Worm (Caenorhabditis elegans) whole organism, young adult: ENCODE data around the gene F02D10.2.
A peak's percentile ranks its signal among the peaks of the same experiment; 100 is the strongest.

Source experiments
- B0035.1 ChIP-seq: sonication (generic microtip); optimal IDR thresholded peaks from 2 replicates; lab custom pipeline; 2016; ENCODE audit warnings: missing genetic modification characterization, mild to moderate bottlenecking, missing compliant biosample characterization, missing genotype, missing genetic modification reagents
- B0261.1 ChIP-seq: sonication (generic microtip); optimal IDR thresholded peaks from 2 replicates; lab custom pipeline; 2016; ENCODE audit warnings: mild to moderate bottlenecking, missing genetic modification characterization, moderate library complexity, missing compliant biosample characterization
- D2030.7 ChIP-seq: fragments of 200-800 bp; sonication (Bioruptor generic); IDR thresholded peaks from 2 replicates; pipeline ENCODE4 v1.3.6; 2022; ENCODE audit warnings: missing genetic modification reagents, missing genetic modification characterization, missing compliant biosample characterization
- F23B12.7 ChIP-seq: sonication (generic microtip); optimal IDR thresholded peaks from 2 replicates; lab custom pipeline; 2017; ENCODE audit warnings: missing genetic modification characterization, mild to moderate bottlenecking, missing compliant biosample characterization, antibody characterized with exemption, moderate library complexity; ENCODE audit not compliant: insufficient read depth
- F57A8.1 ChIP-seq: fragments of 200-800 bp; sonication (Bioruptor generic); optimal IDR thresholded peaks from 2 replicates; lab custom pipeline; 2018; ENCODE audit warnings: mild to moderate bottlenecking, missing genetic modification characterization, moderate library complexity, missing compliant biosample characterization
- T07F8.4 ChIP-seq: sonication (generic microtip); optimal IDR thresholded peaks from 2 replicates; lab custom pipeline; 2016; ENCODE audit warnings: mild to moderate bottlenecking, missing genetic modification characterization, moderate library complexity, missing compliant biosample characterization
- Y53G8AR.9 ChIP-seq: fragments of 200-800 bp; sonication (Bioruptor generic); conservative IDR thresholded peaks from 2 replicates; pipeline ENCODE4 v1.3.6; 2022; ENCODE audit warnings: missing genetic modification reagents, missing genetic modification characterization, missing compliant biosample characterization
- Y56A3A.18 ChIP-seq: fragments of 200-800 bp; sonication (Bioruptor generic); IDR thresholded peaks from 2 replicates; pipeline ENCODE4 v1.3.6; 2022; ENCODE audit warnings: missing genetic modification reagents, missing genetic modification characterization, missing compliant biosample characterization
- ZK185.1 ChIP-seq: sonication (generic microtip); optimal IDR thresholded peaks from 2 replicates; lab custom pipeline; 2016; ENCODE audit warnings: mild to moderate bottlenecking, missing genetic modification characterization, missing compliant biosample characterization; ENCODE audit not compliant: poor library complexity, severe bottlenecking
- ama-1 ChIP-seq, 3 experiments: fragments of 150-350 bp in 1 of 3; sonication (generic microtip) in 2 of 3; optimal IDR thresholded peaks; 2 replicates each; lab custom pipeline; 2014 to 2018; ENCODE audit warnings: missing biosample characterization in 2 of 3, missing genetic modification characterization in 2 of 3, missing genetic modification reagents in 2 of 3
- aptf-2 ChIP-seq: fragments of 200-800 bp; sonication (Bioruptor generic); conservative IDR thresholded peaks from 2 replicates; pipeline ENCODE4 v1.3.6; 2022; ENCODE audit warnings: missing genetic modification reagents, missing genetic modification characterization, missing compliant biosample characterization
- aptf-3 ChIP-seq: fragments of 200-800 bp; sonication (Bioruptor generic); IDR thresholded peaks from 2 replicates; pipeline ENCODE4 v1.3.6; 2022; ENCODE audit warnings: missing genetic modification characterization, missing compliant biosample characterization
- atf-7 ChIP-seq: sonication (generic microtip); optimal IDR thresholded peaks from 2 replicates; lab custom pipeline; 2017; ENCODE audit warnings: mild to moderate bottlenecking, missing genetic modification characterization, missing compliant biosample characterization
- attf-3 ChIP-seq: fragments of 200-800 bp; sonication (Bioruptor generic); conservative IDR thresholded peaks from 2 replicates; pipeline ENCODE4 v1.3.6; 2022; ENCODE audit warnings: missing genetic modification reagents, missing genetic modification characterization, missing compliant biosample characterization
- bed-1 ChIP-seq: fragments of 200-800 bp; sonication (Bioruptor generic); IDR thresholded peaks from 2 replicates; pipeline ENCODE4 v1.3.6; 2022; ENCODE audit warnings: missing genetic modification reagents, missing genetic modification characterization, missing compliant biosample characterization
- ceh-100 ChIP-seq: fragments of 200-800 bp; sonication (Bioruptor generic); IDR thresholded peaks from 2 replicates; pipeline ENCODE4 v1.3.6; 2022; ENCODE audit warnings: missing genetic modification reagents, missing genetic modification characterization, missing compliant biosample characterization
- ceh-58 ChIP-seq: fragments of 200-800 bp; sonication (Bioruptor generic); IDR thresholded peaks from 2 replicates; pipeline ENCODE4 v1.3.6; 2022; ENCODE audit warnings: missing genetic modification characterization, missing compliant biosample characterization
- chd-7 ChIP-seq: sonication (generic microtip); optimal IDR thresholded peaks from 2 replicates; lab custom pipeline; 2016; ENCODE audit warnings: mild to moderate bottlenecking, missing genetic modification characterization, moderate library complexity, missing compliant biosample characterization
- dox-1 ChIP-seq: fragments of 200-800 bp; sonication (Bioruptor generic); IDR thresholded peaks from 2 replicates; pipeline ENCODE4 v1.3.6; 2022; ENCODE audit warnings: missing genetic modification reagents, missing genetic modification characterization, missing compliant biosample characterization
- dpff-1 ChIP-seq: sonication (generic microtip); optimal IDR thresholded peaks from 2 replicates; lab custom pipeline; 2017; ENCODE audit warnings: mild to moderate bottlenecking, missing genetic modification characterization, missing compliant biosample characterization
- ets-4 ChIP-seq: fragments of 200-800 bp; sonication (Bioruptor generic); optimal IDR thresholded peaks from 2 replicates; lab custom pipeline; 2018; ENCODE audit warnings: mild to moderate bottlenecking, missing genetic modification characterization, missing compliant biosample characterization
- fkh-3 ChIP-seq: sonication (generic microtip); optimal IDR thresholded peaks from 2 replicates; lab custom pipeline; 2016; ENCODE audit warnings: mild to moderate bottlenecking, missing genetic modification characterization, missing compliant biosample characterization
- him-1 ChIP-seq: sonication (generic microtip); optimal IDR thresholded peaks from 2 replicates; lab custom pipeline; 2016; ENCODE audit warnings: missing genotype, missing genetic modification reagents, missing genetic modification characterization, missing compliant biosample characterization
- hrde-1 ChIP-seq: sonication (generic microtip); optimal IDR thresholded peaks from 2 replicates; lab custom pipeline; 2016; ENCODE audit warnings: missing genetic modification characterization, mild to moderate bottlenecking, missing compliant biosample characterization, moderate library complexity, missing genotype, missing genetic modification reagents, borderline replicate concordance
- lag-1 ChIP-seq: fragments of 200-800 bp; sonication (Bioruptor generic); IDR thresholded peaks from 2 replicates; pipeline ENCODE4 v1.3.6; 2022; ENCODE audit warnings: missing genetic modification reagents, missing genetic modification characterization, missing compliant biosample characterization
- let-526 ChIP-seq: fragments of 200-800 bp; sonication (Bioruptor generic); IDR thresholded peaks from 2 replicates; pipeline ENCODE4 v1.3.6; 2022; ENCODE audit warnings: missing genetic modification reagents, missing genetic modification characterization, missing compliant biosample characterization
- lin-35 ChIP-seq, 3 experiments: fragments of 150-350 bp in 2 of 3; sonication (generic microtip) in 1 of 3; optimal IDR thresholded peaks; 2 replicates each; lab custom pipeline; 2014 to 2018; ENCODE audit warnings: missing biosample characterization in 3 of 3, missing genetic modification characterization in 3 of 3, missing genetic modification reagents in 3 of 3
- lin-54 ChIP-seq: fragments of 200-800 bp; sonication (Bioruptor generic); optimal IDR thresholded peaks from 2 replicates; lab custom pipeline; 2018; ENCODE audit warnings: mild to moderate bottlenecking, missing genetic modification characterization, missing compliant biosample characterization
- lsl-1 ChIP-seq: fragments of 200-800 bp; sonication (Bioruptor generic); optimal IDR thresholded peaks from 2 replicates; lab custom pipeline; 2018; ENCODE audit warnings: mild to moderate bottlenecking, missing genetic modification characterization, moderate library complexity, missing compliant biosample characterization
- lsy-27 ChIP-seq: sonication (generic microtip); optimal IDR thresholded peaks from 2 replicates; lab custom pipeline; 2017; ENCODE audit warnings: missing genetic modification characterization, mild to moderate bottlenecking, missing compliant biosample characterization, antibody characterized with exemption, missing genotype, borderline replicate concordance; ENCODE audit not compliant: insufficient read depth
- mel-28 ChIP-seq: sonication (generic microtip); optimal IDR thresholded peaks from 2 replicates; lab custom pipeline; 2016; ENCODE audit warnings: borderline replicate concordance, mild to moderate bottlenecking, missing genetic modification characterization, missing compliant biosample characterization
- nhr-80 ChIP-seq: sonication (generic microtip); optimal IDR thresholded peaks from 2 replicates; lab custom pipeline; 2016; ENCODE audit warnings: missing genetic modification characterization, missing compliant biosample characterization
- pha-4 ChIP-seq: fragments of 150-350 bp; sonication (generic microtip); optimal IDR thresholded peaks from 2 replicates; lab custom pipeline; 2014; ENCODE audit warnings: missing biosample characterization, missing genetic modification reagents, missing genetic modification characterization
- rcor-1 ChIP-seq: fragments of 200-800 bp; sonication (Bioruptor generic); IDR thresholded peaks from 2 replicates; pipeline ENCODE4 v1.3.6; 2022; ENCODE audit warnings: missing genetic modification reagents, missing genetic modification characterization, missing compliant biosample characterization
- rec-8 ChIP-seq, 2 experiments: sonication (generic microtip); optimal IDR thresholded peaks; 2 replicates each; lab custom pipeline; 2016; ENCODE audit warnings: mild to moderate bottlenecking in 2 of 2, missing genetic modification characterization in 2 of 2, missing genetic modification reagents in 2 of 2, missing genotype in 2 of 2, missing biosample characterization in 1 of 2, missing compliant biosample characterization in 1 of 2, moderate library complexity in 1 of 2
- snpc-4 ChIP-seq, 5 experiments: fragments of 150-350 bp in 1 of 5; sonication (generic microtip) in 4 of 5; optimal IDR thresholded peaks; 2 replicates each; lab custom pipeline; 2014 to 2018; ENCODE audit warnings: missing genetic modification characterization in 5 of 5, missing biosample characterization in 3 of 5, antibody characterized with exemption in 2 of 5, mild to moderate bottlenecking in 2 of 5, missing compliant biosample characterization in 2 of 5, missing genotype in 2 of 5, moderate library complexity in 2 of 5, missing genetic modification reagents in 1 of 5
- somi-1 ChIP-seq: fragments of 200-800 bp; sonication (Bioruptor generic); optimal IDR thresholded peaks from 2 replicates; lab custom pipeline; 2018; ENCODE audit warnings: mild to moderate bottlenecking, missing genetic modification characterization, missing compliant biosample characterization
- sptf-2 ChIP-seq: fragments of 200-800 bp; sonication (Bioruptor generic); optimal IDR thresholded peaks from 2 replicates; lab custom pipeline; 2018; ENCODE audit warnings: mild to moderate bottlenecking, missing genetic modification characterization, missing compliant biosample characterization
- tbx-9 ChIP-seq: sonication (generic microtip); optimal IDR thresholded peaks from 2 replicates; lab custom pipeline; 2016; ENCODE audit warnings: borderline replicate concordance, missing genetic modification characterization, inconsistent platforms, missing compliant biosample characterization
- tlf-1 ChIP-seq: fragments of 200-800 bp; sonication (Bioruptor generic); optimal IDR thresholded peaks from 2 replicates; lab custom pipeline; 2018; ENCODE audit warnings: mild to moderate bottlenecking, missing genetic modification characterization, missing compliant biosample characterization
- unc-62 ChIP-seq: fragments of 150-350 bp; optimal IDR thresholded peaks from 2 replicates; lab custom pipeline; 2014; ENCODE audit warnings: missing biosample characterization, missing genetic modification reagents, missing genetic modification characterization
- xnd-1 ChIP-seq: sonication (generic microtip); optimal IDR thresholded peaks from 2 replicates; lab custom pipeline; 2016; ENCODE audit warnings: missing genotype, missing genetic modification reagents, missing genetic modification characterization, missing compliant biosample characterization
- ztf-22 ChIP-seq: fragments of 200-800 bp; sonication (Bioruptor generic); optimal IDR thresholded peaks from 2 replicates; lab custom pipeline; 2018; ENCODE audit warnings: mild to moderate bottlenecking, missing genetic modification characterization, moderate library complexity, missing compliant biosample characterization
- ztf-26 ChIP-seq: sonication (generic microtip); optimal IDR thresholded peaks from 2 replicates; lab custom pipeline; 2017; ENCODE audit warnings: missing genetic modification characterization, missing compliant biosample characterization
- ztf-28 ChIP-seq: fragments of 200-800 bp; sonication (Bioruptor generic); IDR thresholded peaks from 2 replicates; pipeline ENCODE4 v1.3.6; 2022; ENCODE audit warnings: missing genetic modification reagents, missing genetic modification characterization, missing compliant biosample characterization
- ztf-3 ChIP-seq: fragments of 200-800 bp; sonication (Bioruptor generic); optimal IDR thresholded peaks from 2 replicates; lab custom pipeline; 2018; ENCODE audit warnings: mild to moderate bottlenecking, missing genetic modification characterization, missing compliant biosample characterization
- ztf-6 ChIP-seq: fragments of 200-800 bp; sonication (Bioruptor generic); IDR thresholded peaks from 2 replicates; pipeline ENCODE4 v1.3.6; 2022; ENCODE audit warnings: missing genetic modification reagents, missing genetic modification characterization, missing compliant biosample characterization

F02D10.2 gene

DNA sequence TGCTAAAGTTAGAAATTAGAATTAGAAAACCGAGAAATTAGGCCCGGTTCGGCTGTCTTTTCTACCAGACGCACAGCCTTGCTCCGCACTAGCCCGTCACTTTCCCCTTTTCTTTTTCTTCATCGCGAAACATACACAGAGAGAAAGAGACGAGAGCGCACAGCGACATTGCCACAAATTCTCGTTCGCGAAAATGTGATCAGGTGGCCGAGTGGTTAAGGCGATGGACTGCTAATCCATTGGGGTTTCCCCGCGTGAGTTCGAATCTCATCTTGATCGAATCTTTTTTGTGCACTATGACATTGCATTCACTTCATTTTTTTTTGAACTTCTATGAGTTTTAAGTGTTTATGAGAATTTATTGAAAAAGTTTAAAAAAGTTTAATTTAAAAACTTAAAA lies 21.2 kb downstream of the F02D10.2 start (continued):
- peak; percentile 89 for TF ChIP-seq B0261.1
- TF ChIP-seq Y53G8AR.9 (GFP tag; lab: Robert Waterston, UW) = 0 out of 2 replicates have a peak, but pooled peaks have one; percentile 35
- TF ChIP-seq ztf-28 (GFP tag; lab: Robert Waterston, UW) = 0 out of 2 replicates have a peak, but pooled peaks have one; percentile 60
- TF ChIP-seq F23B12.7 = peak; percentile 60
- TF ChIP-seq him-1 (tag; lab: Kevin White, UChicago) = peak; percentile 79
- no peak for TF ChIP-seq ztf-3 (GFP tag; lab: Kevin White, UChicago)
- TF ChIP-seq xnd-1 = no peak
- TF ChIP-seq Y56A3A.18 = peak; percentile 75; the same call in 1 of the 2 replicates
- peak; percentile 83 for TF ChIP-seq D2030.7
- TF ChIP-seq hrde-1 (tag; lab: Kevin White, UChicago) = no peak
- peak; percentile 31 for TF ChIP-seq lsy-27 (tag; lab: Kevin White, UChicago)
- no peak for TF ChIP-seq aptf-2 (GFP tag; lab: Robert Waterston, UW)
- TF ChIP-seq ets-4 (GFP tag; lab: Kevin White, UChicago) = no peak
- no peak for TF ChIP-seq fkh-3
- TF ChIP-seq lin-54 (GFP tag; lab: Kevin White, UChicago) = peak; percentile 34
- no peak for TF ChIP-seq B0035.1 (tag; lab: Kevin White, UChicago)
- TF ChIP-seq mel-28 (tag; lab: Kevin White, UChicago) = no peak
- no peak for TF ChIP-seq unc-62 (GFP tag; lab: Kevin White, UChicago)
- peak; percentile 6 for TF ChIP-seq sptf-2 (GFP tag; lab: Kevin White, UChicago)
- no peak for TF ChIP-seq F57A8.1
- no peak for TF ChIP-seq aptf-3 (GFP tag; lab: Robert Waterston, UW)
- TF ChIP-seq rec-8 (tag; optimal IDR thresholded peaks at IDR 0.05; lab: Kevin White, UChicago) = no peak
- TF ChIP-seq chd-7 (tag; lab: Kevin White, UChicago) = no peak
- TF ChIP-seq lsl-1 = no peak
- TF ChIP-seq dox-1 (GFP tag; lab: Robert Waterston, UW) = peak; percentile 90
- TF ChIP-seq ZK185.1 (tag; lab: Kevin White, UChicago) = peak; percentile 61
- TF ChIP-seq lin-35 (GFP tag; optimal IDR thresholded peaks at IDR 0.05; lab: Kevin White, UChicago) = peak in 1 of 3 experiments; percentile 42
- TF ChIP-seq snpc-4 (GFP tag; optimal IDR thresholded peaks at IDR 0.05; lab: Kevin White, UChicago) = peak; percentile 9
- peak in 3 of 4 experiments; percentile 31 to 65 (median 41) for TF ChIP-seq snpc-4 (tag; optimal IDR thresholded peaks at IDR 0.05; lab: Kevin White, UChicago)
- TF ChIP-seq tlf-1 (GFP tag; lab: Kevin White, UChicago) = no peak
- TF ChIP-seq atf-7 = no peak
- TF ChIP-seq ceh-100 (GFP tag; lab: Robert Waterston, UW) = peak; percentile 49; the same call in 1 of the 2 replicates
- TF ChIP-seq ztf-26 (tag; lab: Kevin White, UChicago) = no peak
- no peak for TF ChIP-seq let-526 (GFP tag; lab: Robert Waterston, UW)
- peak; percentile 68 for TF ChIP-seq rcor-1 (GFP tag; lab: Robert Waterston, UW)
- TF ChIP-seq ztf-6 (GFP tag; lab: Robert Waterston, UW) = no peak
- no peak for TF ChIP-seq pha-4 (tag; lab: Kevin White, UChicago)
- TF ChIP-seq bed-1 (GFP tag; lab: Robert Waterston, UW) = no peak
- no peak for TF ChIP-seq ama-1 (optimal IDR thresholded peaks at IDR 0.05; lab: Kevin White, UChicago)
- no peak for TF ChIP-seq ama-1 (GFP tag; optimal IDR thresholded peaks at IDR 0.05; lab: Kevin White, UChicago)
- TF ChIP-seq T07F8.4 (tag; lab: Kevin White, UChicago) = peak; percentile 38
- TF ChIP-seq attf-3 = peak; percentile 48
- TF ChIP-seq lag-1 (GFP tag; lab: Robert Waterston, UW) = no peak
- no peak for TF ChIP-seq somi-1 (GFP tag; lab: Kevin White, UChicago)
- TF ChIP-seq ztf-22 (GFP tag; lab: Kevin White, UChicago) = no peak
- TF ChIP-seq tbx-9 = no peak
- peak; percentile 41 for TF ChIP-seq nhr-80 (tag; lab: Kevin White, UChicago)
- no peak for TF ChIP-seq ceh-58
- no peak for TF ChIP-seq dpff-1 (tag; lab: Kevin White, UChicago)
